Worm (Caenorhabditis elegans): ENCODE measurements around the gene Y39A3CL.3.

Gene Y39A3CL.3

ce11 chrIII:1743488-1744020 is 34.0 kb upstream of the Y39A3CL.3 start:
- TF ChIP-seq aha-1 (tag) (peak; percentile 51), vab-7 (GFP tag; IDR thresholded peaks at IDR 0.05) (no peak)

- TF ChIP-seq pha-4 (GFP tag; IDR thresholded peaks at IDR 0.05): 0 out of 2 replicates have a peak, but pooled peaks have one; percentile 24
- no peak for TF ChIP-seq pha-4 (tag; optimal IDR thresholded peaks at IDR 0.05)
- TF ChIP-seq dmd-6 (GFP tag; IDR thresholded peaks at IDR 0.05): 0 out of 2 replicates have a peak, but pooled peaks have one; percentile 19
- no peak for TF ChIP-seq lin-1 (GFP tag; IDR thresholded peaks at IDR 0.05)
- peak; percentile 62; the same call in 1 of the 2 replicates for TF ChIP-seq egl-43 (GFP tag; IDR thresholded peaks at IDR 0.05)
- TF ChIP-seq mdt-29 (GFP tag; IDR thresholded peaks at IDR 0.05): no peak
- TF ChIP-seq sdz-12 (GFP tag; optimal IDR thresholded peaks at IDR 0.05): no peak
- 0 out of 2 replicates have a peak, but pooled peaks have one; percentile 43 for TF ChIP-seq dmd-8 (GFP tag; IDR thresholded peaks at IDR 0.05)
- 0 out of 2 replicates have a peak, but pooled peaks have one; percentile 31 for TF ChIP-seq Y48G9A.11 (GFP tag; IDR thresholded peaks at IDR 0.05)
- peak; percentile 32 for TF ChIP-seq lin-13 (GFP tag; optimal IDR thresholded peaks at IDR 0.05)
- no peak for TF ChIP-seq aha-1 (tag)
- peak; percentile 61 for TF ChIP-seq lin-38 (GFP tag; IDR thresholded peaks at IDR 0.05)
- TF ChIP-seq daf-16 (GFP tag; optimal IDR thresholded peaks at IDR 0.05): peak in 1 of 2 experiments; percentile 31
- TF ChIP-seq daf-16 (tag; optimal IDR thresholded peaks at IDR 0.05): no peak
- no peak for TF ChIP-seq fos-1 (tag; optimal IDR thresholded peaks at IDR 0.05)
- TF ChIP-seq hlh-11 (tag; optimal IDR thresholded peaks at IDR 0.05): no peak
- peak; percentile 67; the same call in 1 of the 2 replicates for TF ChIP-seq F26F4.8 (GFP tag; conservative IDR thresholded peaks at IDR 0.05)
Measured at ce11 chrIII:1744486-1744885, 33.1 kb upstream of the Y39A3CL.3 start.

DNA sequence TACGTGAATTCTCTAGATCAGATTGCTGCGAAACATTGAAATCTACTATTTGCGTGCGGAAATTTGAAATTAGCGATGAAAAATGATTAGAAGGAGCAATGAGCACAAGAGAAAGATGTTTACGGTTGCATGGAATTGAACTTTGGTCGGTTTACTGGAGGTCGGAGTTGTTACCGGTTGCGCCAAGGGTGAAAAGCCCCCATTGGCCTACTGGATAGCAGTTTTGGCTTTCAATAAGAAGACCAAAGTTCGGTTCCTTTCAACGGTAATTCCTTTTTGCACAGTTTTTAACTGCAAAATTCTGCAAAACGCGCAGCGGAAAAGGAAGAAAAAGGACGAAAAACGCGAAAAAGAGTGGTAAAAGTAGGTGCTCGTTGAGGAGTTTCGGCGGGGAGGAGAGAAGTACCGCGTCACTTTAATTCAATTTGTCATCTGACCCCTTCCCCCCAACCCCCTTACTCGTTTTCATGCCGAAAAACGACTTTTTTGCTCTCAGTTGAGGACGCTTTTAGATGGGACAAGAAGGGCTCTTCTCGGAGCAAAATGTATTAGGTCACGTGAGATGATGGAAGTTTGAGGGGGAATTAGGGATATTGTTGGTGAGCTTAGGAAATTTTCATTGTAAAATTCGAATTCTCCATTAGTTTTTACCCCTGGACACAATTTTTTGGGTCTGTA is 32.0 kb upstream of the Y39A3CL.3 start:
- TF ChIP-seq jun-1 (tag; optimal IDR thresholded peaks at IDR 0.05) (no peak), ceh-32 (tag; optimal IDR thresholded peaks at IDR 0.05; ENCODE audit: poor library complexity) (no peak), unc-62 (GFP tag; optimal IDR thresholded peaks at IDR 0.05 in 1 of 2) (peak in 1 of 2 experiments; percentile 64), unc-62 (tag; optimal IDR thresholded peaks at IDR 0.05) (no peak), lsy-2 (tag; optimal IDR thresholded peaks at IDR 0.05) (peak in 1 of 2 experiments; percentile 7), arid-1 (GFP tag; conservative IDR thresholded peaks at IDR 0.05) (no peak), snpc-1.2 (GFP tag; IDR thresholded peaks at IDR 0.05) (no peak), ceh-28 (tag; optimal IDR thresholded peaks at IDR 0.05) (no peak), ctbp-1 (GFP tag; IDR thresholded peaks at IDR 0.05) (0 out of 2 replicates have a peak, but pooled peaks have one; percentile 24), hlh-30 (tag; optimal IDR thresholded peaks at IDR 0.05; ENCODE audit: insufficient read depth) (peak; percentile 34), fkh-10 (GFP tag; optimal IDR thresholded peaks at IDR 0.05) (peak; percentile 45), aha-1 (tag) (peak; percentile 5), ces-1 (GFP tag; optimal IDR thresholded peaks at IDR 0.05) (peak; percentile 86), lir-3 (tag; optimal IDR thresholded peaks at IDR 0.05) (no peak)

DNA sequence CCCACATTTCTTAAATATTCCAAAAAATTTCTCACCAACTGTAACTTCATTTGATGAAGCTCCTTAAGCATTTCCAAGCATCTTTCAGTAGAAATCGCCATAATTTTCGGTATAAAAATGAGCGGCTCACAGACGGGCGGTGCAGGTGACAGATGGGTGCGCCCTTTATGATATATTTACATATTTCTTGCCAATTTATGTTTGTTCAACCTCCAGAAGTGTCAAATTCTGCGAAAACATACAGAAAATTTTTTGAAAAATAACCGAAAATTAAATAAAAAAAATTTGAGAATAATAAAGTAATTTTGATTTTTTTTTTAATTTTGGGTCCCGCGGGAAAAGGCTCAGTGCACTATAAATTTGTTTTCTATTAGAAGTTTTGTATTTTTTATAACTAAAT is 22.8 kb upstream of the Y39A3CL.3 start, which contains the start of gene Y46E12A.3:
Y46E12A.3 (minus strand) TSS at position 101 of the 400 bp plus-strand sequence.
- TF ChIP-seq snpc-1.2 (GFP tag; IDR thresholded peaks at IDR 0.05) (no peak), unc-39 (tag; optimal IDR thresholded peaks at IDR 0.05) (no peak), daf-16 (GFP tag; optimal IDR thresholded peaks at IDR 0.05) (no peak), daf-16 (tag; optimal IDR thresholded peaks at IDR 0.05) (no peak), nhr-41 (GFP tag; IDR thresholded peaks at IDR 0.05) (no peak), gei-8 (GFP tag; optimal IDR thresholded peaks at IDR 0.05) (no peak), zip-11 (GFP tag; IDR thresholded peaks at IDR 0.05) (no peak), ceh-32 (tag; optimal IDR thresholded peaks at IDR 0.05; ENCODE audit: poor library complexity) (no peak), madf-5 (GFP tag; IDR thresholded peaks at IDR 0.05) (no peak), T20F7.1 (GFP tag; optimal IDR thresholded peaks at IDR 0.05) (no peak), nhr-28 (tag; optimal IDR thresholded peaks at IDR 0.05) (no peak), dmd-6 (GFP tag; IDR thresholded peaks at IDR 0.05) (no peak), lim-7 (GFP tag; IDR thresholded peaks at IDR 0.05) (no peak), dpl-1 (GFP tag; optimal IDR thresholded peaks at IDR 0.05) (no peak), F26F4.8 (GFP tag; conservative IDR thresholded peaks at IDR 0.05) (no peak), aha-1 (tag) (no peak), lin-15B (tag; optimal IDR thresholded peaks at IDR 0.05) (no peak), nhr-42 (GFP tag; IDR thresholded peaks at IDR 0.05) (no peak), arid-1 (GFP tag; conservative IDR thresholded peaks at IDR 0.05) (no peak), daf-12 (tag; optimal IDR thresholded peaks at IDR 0.05) (no peak)

All from whole organism, L4 larva.